Worm (Caenorhabditis elegans) whole organism, late embryonic: ENCODE results near the gene C29F3.7.

Experiments
- K09A11.1 ChIP-seq: sonication (generic microtip); optimal IDR thresholded peaks from 2 replicates; lab custom pipeline; 2017; ENCODE audit warnings: antibody characterized with exemption, mild to moderate bottlenecking, missing genetic modification characterization, missing compliant biosample characterization; ENCODE audit not compliant: insufficient read depth
- ceh-31 ChIP-seq: sonication (generic microtip); optimal IDR thresholded peaks from 2 replicates; lab custom pipeline; 2016; ENCODE audit warnings: missing genetic modification characterization, missing compliant biosample characterization
- dve-1 ChIP-seq: sonication (generic microtip); optimal IDR thresholded peaks from 2 replicates; lab custom pipeline; 2017; ENCODE audit warnings: antibody characterized with exemption, mild to moderate bottlenecking, missing genetic modification characterization, missing compliant biosample characterization
- fkh-10 ChIP-seq: fragments of 150-350 bp; optimal IDR thresholded peaks from 2 replicates; lab custom pipeline; 2014; ENCODE audit warnings: missing biosample characterization, missing genetic modification reagents, missing genetic modification characterization
- hlh-6 ChIP-seq: sonication (generic microtip); optimal IDR thresholded peaks from 2 replicates; lab custom pipeline; 2016; ENCODE audit warnings: missing genotype, missing genetic modification characterization, missing compliant biosample characterization
- hlh-8 ChIP-seq: sonication (generic microtip); optimal IDR thresholded peaks from 2 replicates; lab custom pipeline; 2016; ENCODE audit warnings: missing genotype, missing genetic modification characterization, missing compliant biosample characterization
- lin-11 ChIP-seq: fragments of 200-800 bp; sonication (Bioruptor generic); optimal IDR thresholded peaks from 2 replicates; lab custom pipeline; 2018; ENCODE audit warnings: mild to moderate bottlenecking, missing genetic modification characterization, missing compliant biosample characterization
- mec-3 ChIP-seq: sonication (generic microtip); optimal IDR thresholded peaks from 2 replicates; lab custom pipeline; 2016; ENCODE audit warnings: borderline replicate concordance, missing genetic modification characterization, missing compliant biosample characterization
- nhr-11 ChIP-seq: fragments of 150-350 bp; optimal IDR thresholded peaks from 2 replicates; lab custom pipeline; 2014; ENCODE audit warnings: missing biosample characterization, missing genetic modification characterization
- nhr-232 ChIP-seq: sonication (generic microtip); optimal IDR thresholded peaks from 2 replicates; lab custom pipeline; 2016; ENCODE audit warnings: missing genetic modification characterization, missing compliant biosample characterization
- pag-3 ChIP-seq: sonication (generic microtip); optimal IDR thresholded peaks from 2 replicates; lab custom pipeline; 2016; ENCODE audit warnings: missing compliant biosample characterization, missing genetic modification characterization, borderline replicate concordance
- pha-4 ChIP-seq: fragments of 150-350 bp; optimal IDR thresholded peaks from 2 replicates; lab custom pipeline; 2018; ENCODE audit warnings: missing biosample characterization, missing genetic modification reagents, missing genetic modification characterization
- pqm-1 ChIP-seq: sonication (generic microtip); optimal IDR thresholded peaks from 2 replicates; lab custom pipeline; 2016; ENCODE audit warnings: missing genetic modification characterization, missing compliant biosample characterization
- ref-2 ChIP-seq: sonication (generic microtip); optimal IDR thresholded peaks from 2 replicates; lab custom pipeline; 2016; ENCODE audit warnings: missing genetic modification characterization, missing compliant biosample characterization

ce11 chrV:15309011-15309410, 45.7 kb upstream of the C29F3.7 start, which contains the start of gene srz-10:
- no peak for TF ChIP-seq pha-4 (tag; lab: Kevin White, UChicago)
- TF ChIP-seq K09A11.1 (tag; lab: Kevin White, UChicago), result no peak
- no peak for TF ChIP-seq hlh-8
- no peak for TF ChIP-seq dve-1 (tag; lab: Kevin White, UChicago)
- no peak for TF ChIP-seq pqm-1 (tag; lab: Kevin White, UChicago)
- TF ChIP-seq lin-11, result no peak
- TF ChIP-seq nhr-232 (tag; lab: Kevin White, UChicago), result no peak
- TF ChIP-seq ref-2 (tag; lab: Kevin White, UChicago), result no peak
- TF ChIP-seq mec-3 (tag; lab: Kevin White, UChicago), result no peak
- TF ChIP-seq fkh-10 (GFP tag; lab: Kevin White, UChicago), result no peak
- TF ChIP-seq nhr-11 (tag; lab: Kevin White, UChicago), result no peak
- no peak for TF ChIP-seq ceh-31 (tag; lab: Kevin White, UChicago)
- TF ChIP-seq hlh-6 (tag; lab: Kevin White, UChicago), result no peak
- no peak for TF ChIP-seq pag-3 (tag; lab: Kevin White, UChicago)
